Fruit fly (Drosophila melanogaster): ENCODE data around the gene msi.

The msi gene

DNA sequence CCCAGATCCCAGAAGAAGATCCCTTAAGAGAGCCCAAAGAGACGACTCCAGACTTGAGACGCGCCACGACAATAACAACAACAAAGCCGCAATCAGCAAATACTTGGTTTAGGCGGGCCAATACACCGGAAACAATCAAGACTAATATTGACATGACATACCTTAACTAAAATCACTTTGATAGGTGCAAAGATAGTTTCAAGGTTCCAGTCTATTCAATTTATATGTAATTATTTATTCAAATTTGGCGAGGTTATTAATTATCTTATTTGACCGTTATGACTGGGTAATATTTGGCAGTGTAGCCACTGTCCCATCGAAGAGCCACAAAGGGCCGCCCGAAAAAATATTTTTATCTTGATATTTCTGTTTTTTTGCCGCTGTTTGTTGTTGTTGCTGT, 124.5 kb downstream of the msi start (continued):
- TF ChIP-seq GATAe (GFP tag; conservative IDR thresholded peaks at IDR 0.05) (no peak), Ada2b (GFP tag; IDR thresholded peaks at IDR 0.05) (peak; percentile 65; the same call in 1 of the 2 replicates), CG15479 (GFP tag; optimal IDR thresholded peaks at IDR 0.05) (peak; percentile 11), CG11695 (GFP tag; IDR thresholded peaks at IDR 0.05) (peak; percentile 60; the same call in 2 of the 3 replicates), ken (GFP tag; IDR thresholded peaks at IDR 0.05) (peak; percentile 70; the same call in 2 of the 3 replicates), CG10209 (GFP tag; optimal IDR thresholded peaks at IDR 0.05) (peak; percentile 38), CG6813 (GFP tag; optimal IDR thresholded peaks at IDR 0.05) (peak; percentile 45), CG8089 (GFP tag; optimal IDR thresholded peaks at IDR 0.05) (peak; percentile 29), CG15696 (tag; optimal IDR thresholded peaks at IDR 0.05) (peak; percentile 83), CG13424 (tag; optimal IDR thresholded peaks at IDR 0.05) (peak; percentile 46), CG9609 (GFP tag; optimal IDR thresholded peaks at IDR 0.05) (peak; percentile 2), lab (GFP tag; optimal IDR thresholded peaks at IDR 0.05) (peak; percentile 38), row (GFP tag; IDR thresholded peaks at IDR 0.05) (peak; percentile 70), fru (optimal IDR thresholded peaks at IDR 0.05) (no peak), dmrt11E (tag; optimal IDR thresholded peaks at IDR 0.05) (peak; percentile 75), sens (GFP tag) (peak; percentile 92), wdn (GFP tag; IDR thresholded peaks at IDR 0.05) (no peak), CG2712 (tag; optimal IDR thresholded peaks at IDR 0.05) (peak; percentile 75), Trl (optimal IDR thresholded peaks at IDR 0.05) (no peak), Trl (GFP tag; optimal IDR thresholded peaks at IDR 0.05) (peak; percentile 22), Sin3A (optimal IDR thresholded peaks at IDR 0.05) (no peak), Doc2 (GFP tag; IDR thresholded peaks at IDR 0.05) (no peak), Sox102F (GFP tag; optimal IDR thresholded peaks at IDR 0.05) (peak; percentile 60), ATbp (GFP tag; optimal IDR thresholded peaks at IDR 0.05) (peak; percentile 21), pan (optimal IDR thresholded peaks at IDR 0.05) (no peak), pan (GFP tag; optimal IDR thresholded peaks at IDR 0.05 in 1 of 2, IDR thresholded peaks at IDR 0.05 in 1 of 2) (peak in 1 of 2 experiments; percentile 59), CG7786 (GFP tag; optimal IDR thresholded peaks at IDR 0.05) (no peak), CG15514 (GFP tag; optimal IDR thresholded peaks at IDR 0.05) (no peak), CG3407 (GFP tag; optimal IDR thresholded peaks at IDR 0.05) (peak; percentile 16), Chrac-16 (GFP tag; optimal IDR thresholded peaks at IDR 0.05) (peak; percentile 41), Dbx (GFP tag; IDR thresholded peaks at IDR 0.05) (no peak), Dref (GFP tag; IDR thresholded peaks at IDR 0.05) (no peak), CG17361 (GFP tag; IDR thresholded peaks at IDR 0.05) (peak; percentile 56), chn (GFP tag; optimal IDR thresholded peaks at IDR 0.05) (peak; percentile 18), zfh1 (GFP tag; IDR thresholded peaks at IDR 0.05) (peak; percentile 87), CG32532 (GFP tag; IDR thresholded peaks at IDR 0.05) (peak; percentile 36; the same call in 1 of the 2 replicates), D19A (tag; optimal IDR thresholded peaks at IDR 0.05) (peak; percentile 56), HmgZ (tag; optimal IDR thresholded peaks at IDR 0.05) (no peak), CG1233 (GFP tag; optimal IDR thresholded peaks at IDR 0.05) (no peak), CG14710 (tag; optimal IDR thresholded peaks at IDR 0.05) (peak; percentile 60), Six4 (GFP tag; optimal IDR thresholded peaks at IDR 0.05) (peak; percentile 48), CG11504 (tag; optimal IDR thresholded peaks at IDR 0.05) (peak; percentile 76), BtbVII (GFP tag; optimal IDR thresholded peaks at IDR 0.05) (peak; percentile 8), CG33557 (GFP tag; optimal IDR thresholded peaks at IDR 0.05) (peak; percentile 32), phol (tag; optimal IDR thresholded peaks at IDR 0.05) (peak; percentile 72), lola (GFP tag; optimal IDR thresholded peaks at IDR 0.05) (peak in 1 of 3 experiments; percentile 61), fu2 (GFP tag; optimal IDR thresholded peaks at IDR 0.05) (no peak), HLH3B (GFP tag; IDR thresholded peaks at IDR 0.05) (0 out of 2 replicates have a peak, but pooled peaks have one; percentile 19), stc (GFP tag; IDR thresholded peaks at IDR 0.05) (peak; percentile 55), sens-2 (GFP tag; IDR thresholded peaks at IDR 0.05) (0 out of 2 replicates have a peak, but pooled peaks have one; percentile 32), tap (tag; optimal IDR thresholded peaks at IDR 0.05) (peak; percentile 56), Hr51 (GFP tag; optimal IDR thresholded peaks at IDR 0.05) (peak in 1 of 2 experiments; percentile 58)
